Worm (Caenorhabditis elegans) whole organism, late embryonic: ENCODE measurements around the gene bus-2.

ENCODE experiments used
- C08G9.2 ChIP-seq: sonication (generic microtip); optimal IDR thresholded peaks from 2 replicates; lab custom pipeline; 2016; ENCODE audit warnings: mild to moderate bottlenecking, missing genetic modification characterization, moderate library complexity, missing compliant biosample characterization
- C38D4.7 ChIP-seq: fragments of 200-800 bp; sonication (Bioruptor generic); optimal IDR thresholded peaks from 2 replicates; lab custom pipeline; 2018; ENCODE audit warnings: mild to moderate bottlenecking, missing genetic modification characterization, moderate library complexity, missing compliant biosample characterization
- K02D7.2 ChIP-seq: sonication (generic microtip); optimal IDR thresholded peaks from 2 replicates; lab custom pipeline; 2017; ENCODE audit warnings: mild to moderate bottlenecking, missing genetic modification characterization, missing compliant biosample characterization
- ama-1 ChIP-seq: fragments of 150-350 bp; optimal IDR thresholded peaks from 2 replicates; lab custom pipeline; 2014
- ceh-18 ChIP-seq: sonication (generic microtip); optimal IDR thresholded peaks from 2 replicates; lab custom pipeline; 2016; ENCODE audit warnings: missing genetic modification characterization, missing compliant biosample characterization
- ceh-19 ChIP-seq: fragments of 200-800 bp; sonication (Bioruptor generic); optimal IDR thresholded peaks from 2 replicates; lab custom pipeline; 2018; ENCODE audit warnings: mild to moderate bottlenecking, missing genetic modification characterization, missing compliant biosample characterization
- ceh-22 ChIP-seq: sonication (generic microtip); optimal IDR thresholded peaks from 2 replicates; lab custom pipeline; 2017; ENCODE audit warnings: missing biosample characterization, missing genetic modification characterization
- ceh-24 ChIP-seq: sonication (generic microtip); optimal IDR thresholded peaks from 2 replicates; lab custom pipeline; 2016; ENCODE audit warnings: mild to moderate bottlenecking, missing genetic modification characterization, missing compliant biosample characterization
- ceh-34 ChIP-seq: sonication (generic microtip); optimal IDR thresholded peaks from 2 replicates; lab custom pipeline; 2016; ENCODE audit warnings: mild to moderate bottlenecking, missing genetic modification characterization, missing compliant biosample characterization
- ceh-45 ChIP-seq: fragments of 200-800 bp; sonication (Bioruptor generic); IDR thresholded peaks from 2 replicates; pipeline ENCODE4 v1.3.6; 2022; ENCODE audit warnings: missing genetic modification reagents, missing genetic modification characterization, missing compliant biosample characterization
- ceh-6 ChIP-seq: fragments of 200-800 bp; sonication (Bioruptor generic); optimal IDR thresholded peaks from 2 replicates; lab custom pipeline; 2018; ENCODE audit warnings: mild to moderate bottlenecking, missing genetic modification characterization, missing compliant biosample characterization
- dmd-4 ChIP-seq: sonication (generic microtip); optimal IDR thresholded peaks from 2 replicates; lab custom pipeline; 2016; ENCODE audit warnings: borderline replicate concordance, missing genetic modification characterization, missing compliant biosample characterization
- dve-1 ChIP-seq: sonication (generic microtip); optimal IDR thresholded peaks from 2 replicates; lab custom pipeline; 2017; ENCODE audit warnings: antibody characterized with exemption, mild to moderate bottlenecking, missing genetic modification characterization, missing compliant biosample characterization
- elt-2 ChIP-seq: sonication (generic microtip); optimal IDR thresholded peaks from 2 replicates; lab custom pipeline; 2016; ENCODE audit warnings: missing genetic modification reagents, missing genetic modification characterization, missing compliant biosample characterization
- elt-4 ChIP-seq: sonication (generic microtip); optimal IDR thresholded peaks from 2 replicates; lab custom pipeline; 2016; ENCODE audit warnings: missing genetic modification characterization, missing compliant biosample characterization
- ets-4 ChIP-seq: sonication (generic microtip); optimal IDR thresholded peaks from 2 replicates; lab custom pipeline; 2016; ENCODE audit warnings: missing genetic modification characterization, missing compliant biosample characterization
- fkh-10 ChIP-seq: fragments of 150-350 bp; optimal IDR thresholded peaks from 2 replicates; lab custom pipeline; 2014; ENCODE audit warnings: missing biosample characterization, missing genetic modification reagents, missing genetic modification characterization
- gmeb-2 ChIP-seq: sonication (generic microtip); optimal IDR thresholded peaks from 2 replicates; lab custom pipeline; 2016; ENCODE audit warnings: missing genetic modification characterization, inconsistent platforms, missing compliant biosample characterization
- hlh-13 ChIP-seq: fragments of 200-800 bp; sonication (Bioruptor generic); optimal IDR thresholded peaks from 2 replicates; lab custom pipeline; 2018; ENCODE audit warnings: mild to moderate bottlenecking, missing genetic modification characterization, missing compliant biosample characterization
- hlh-30 ChIP-seq: sonication (generic microtip); optimal IDR thresholded peaks from 2 replicates; lab custom pipeline; 2017; ENCODE audit warnings: antibody characterized with exemption, missing genetic modification characterization, missing compliant biosample characterization; ENCODE audit not compliant: insufficient read depth
- hlh-8 ChIP-seq: sonication (generic microtip); optimal IDR thresholded peaks from 2 replicates; lab custom pipeline; 2016; ENCODE audit warnings: missing genotype, missing genetic modification characterization, missing compliant biosample characterization
- madf-2 ChIP-seq: sonication (generic microtip); optimal IDR thresholded peaks from 2 replicates; lab custom pipeline; 2017; ENCODE audit warnings: missing genetic modification characterization, missing compliant biosample characterization
- mec-3 ChIP-seq: sonication (generic microtip); optimal IDR thresholded peaks from 2 replicates; lab custom pipeline; 2016; ENCODE audit warnings: borderline replicate concordance, missing genetic modification characterization, missing compliant biosample characterization
- nfya-1 ChIP-seq: sonication (generic microtip); optimal IDR thresholded peaks from 2 replicates; lab custom pipeline; 2017; ENCODE audit warnings: missing genetic modification characterization, mild to moderate bottlenecking, missing compliant biosample characterization, antibody characterized with exemption, moderate library complexity
- nhr-11 ChIP-seq: fragments of 150-350 bp; optimal IDR thresholded peaks from 2 replicates; lab custom pipeline; 2014; ENCODE audit warnings: missing biosample characterization, missing genetic modification characterization
- npax-4 ChIP-seq: sonication (generic microtip); optimal IDR thresholded peaks from 2 replicates; lab custom pipeline; 2016; ENCODE audit warnings: missing genetic modification characterization, missing compliant biosample characterization
- odd-2 ChIP-seq: sonication (generic microtip); optimal IDR thresholded peaks from 2 replicates; lab custom pipeline; 2017; ENCODE audit warnings: antibody characterized with exemption, mild to moderate bottlenecking, missing genetic modification characterization, missing compliant biosample characterization
- pha-4 ChIP-seq: fragments of 150-350 bp; optimal IDR thresholded peaks from 2 replicates; lab custom pipeline; 2018; ENCODE audit warnings: missing biosample characterization, missing genetic modification reagents, missing genetic modification characterization
- ref-2 ChIP-seq: sonication (generic microtip); optimal IDR thresholded peaks from 2 replicates; lab custom pipeline; 2016; ENCODE audit warnings: missing genetic modification characterization, missing compliant biosample characterization
- rnt-1 ChIP-seq: sonication (generic microtip); optimal IDR thresholded peaks from 2 replicates; lab custom pipeline; 2016; ENCODE audit warnings: missing genetic modification characterization, missing compliant biosample characterization
- sdc-2 ChIP-seq: sonication (generic microtip); optimal IDR thresholded peaks from 2 replicates; lab custom pipeline; 2016; ENCODE audit warnings: missing genotype, missing genetic modification characterization, missing compliant biosample characterization
- sox-2 ChIP-seq: fragments of 200-800 bp; sonication (Bioruptor generic); IDR thresholded peaks from 2 replicates; pipeline ENCODE4 v1.3.6; 2022; ENCODE audit warnings: missing genetic modification reagents, missing genetic modification characterization, missing compliant biosample characterization
- syd-9 ChIP-seq: sonication (generic microtip); optimal IDR thresholded peaks from 2 replicates; lab custom pipeline; 2016; ENCODE audit warnings: mild to moderate bottlenecking, missing genetic modification characterization, moderate library complexity, missing compliant biosample characterization
- tbx-2 ChIP-seq: sonication (generic microtip); optimal IDR thresholded peaks from 2 replicates; lab custom pipeline; 2016; ENCODE audit warnings: missing genetic modification characterization, missing compliant biosample characterization
- unc-3 ChIP-seq, 2 experiments: fragments of 200-800 bp in 1 of 2; sonication (Bioruptor generic) in 1 of 2; sonication (generic microtip) in 1 of 2; conservative IDR thresholded peaks in 1 of 2; optimal IDR thresholded peaks in 1 of 2; 2 replicates each; pipeline versions ENCODE4 v1.3.6 to Lab custom; 2016 to 2022; ENCODE audit warnings: missing compliant biosample characterization in 2 of 2, missing genetic modification characterization in 2 of 2, missing genetic modification reagents in 1 of 2
- unc-42 ChIP-seq: sonication (generic microtip); optimal IDR thresholded peaks from 2 replicates; lab custom pipeline; 2016; ENCODE audit warnings: missing genotype, missing genetic modification characterization, missing compliant biosample characterization
- unc-55 ChIP-seq: sonication (generic microtip); optimal IDR thresholded peaks from 2 replicates; lab custom pipeline; 2017; ENCODE audit warnings: missing biosample characterization, missing genetic modification reagents, missing genetic modification characterization

Gene bus-2

ce11 chrIV:1709695-1710315, 10.1 kb downstream of the bus-2 start, which contains the start of the genes pbs-1 and K08D12.3:
pbs-1 (minus strand) TSS chrIV:1709745.
K08D12.3 (plus strand) TSS chrIV:1710265.
- TF ChIP-seq nfya-1 (tag; lab: Kevin White, UChicago): peak; percentile 58
- peak; percentile 6 for TF ChIP-seq hlh-30 (tag; lab: Kevin White, UChicago)
- TF ChIP-seq ceh-34 (tag; lab: Kevin White, UChicago): no peak
- TF ChIP-seq ceh-6 (GFP tag; lab: Kevin White, UChicago): no peak
- no peak for TF ChIP-seq ref-2
- TF ChIP-seq hlh-13 (GFP tag; lab: Kevin White, UChicago): no peak
- TF ChIP-seq C08G9.2 (tag; lab: Kevin White, UChicago): no peak
- no peak for TF ChIP-seq pha-4 (tag; lab: Kevin White, UChicago)
- TF ChIP-seq ceh-22 (tag; lab: Kevin White, UChicago): no peak
- TF ChIP-seq unc-55 (GFP tag; lab: Kevin White, UChicago): peak; percentile 44
- no peak for TF ChIP-seq ets-4 (tag; lab: Kevin White, UChicago)
- TF ChIP-seq unc-3 (GFP tag; conservative IDR thresholded peaks at IDR 0.05; lab: Robert Waterston, UW): no peak
- TF ChIP-seq unc-3 (tag; optimal IDR thresholded peaks at IDR 0.05; lab: Kevin White, UChicago): no peak
- TF ChIP-seq C38D4.7: no peak
- TF ChIP-seq tbx-2: peak; percentile 19
- no peak for TF ChIP-seq rnt-1 (tag; lab: Kevin White, UChicago)
- TF ChIP-seq nhr-11 (tag; lab: Kevin White, UChicago): no peak
- TF ChIP-seq ceh-24: no peak
- no peak for TF ChIP-seq ama-1 (lab: Kevin White, UChicago)
- no peak for TF ChIP-seq sox-2 (GFP tag; lab: Robert Waterston, UW)
- no peak for TF ChIP-seq hlh-8
- TF ChIP-seq fkh-10 (GFP tag; lab: Kevin White, UChicago): no peak

DNA sequence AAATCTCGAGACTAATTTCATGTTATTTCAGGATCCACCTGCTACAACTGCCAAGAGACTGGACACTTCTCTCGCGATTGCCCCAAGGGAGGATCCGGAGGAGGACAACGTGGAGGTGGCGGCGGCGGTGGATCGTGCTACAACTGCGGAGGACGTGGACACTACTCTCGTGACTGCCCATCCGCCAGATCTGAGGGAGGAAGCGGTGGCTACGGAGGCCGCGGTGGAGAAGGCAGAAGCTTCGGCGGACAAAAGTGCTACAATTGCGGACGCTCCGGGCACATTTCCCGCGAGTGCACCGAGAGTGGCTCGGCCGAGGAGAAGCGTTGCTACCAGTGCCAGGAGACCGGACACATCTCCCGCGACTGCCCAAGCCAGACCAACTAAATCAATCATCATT, 10.8 kb downstream of the bus-2 start:
- TF ChIP-seq madf-2 (tag; lab: Kevin White, UChicago) (no peak), dmd-4 (tag; lab: Kevin White, UChicago) (no peak), K02D7.2 (tag; lab: Kevin White, UChicago) (no peak)

DNA sequence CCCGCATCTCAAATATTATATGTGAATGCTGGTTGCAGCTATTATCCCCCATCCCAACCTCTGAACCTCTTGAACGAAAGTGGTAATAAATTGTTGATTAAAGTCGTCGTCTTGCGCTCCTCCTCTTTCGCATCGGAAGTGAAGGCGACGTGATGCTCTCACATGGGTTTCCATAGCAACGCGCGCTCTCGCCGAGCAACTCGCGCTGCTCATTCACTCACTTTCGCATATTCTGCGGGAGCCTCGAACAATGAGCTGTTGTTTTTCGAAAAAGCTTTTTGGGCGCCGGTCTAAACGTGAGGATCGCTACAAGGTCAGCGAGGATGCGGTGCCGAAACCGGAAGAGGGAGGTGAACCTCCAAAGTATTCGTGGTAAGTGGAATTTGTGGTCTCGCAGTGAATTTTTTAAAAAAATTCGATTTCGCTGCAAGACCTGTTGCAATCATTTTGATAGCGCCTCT, 11.4 kb downstream of the bus-2 start, which contains the start of gene rpi-2:
Gene rpi-2 (plus strand): TSS at position 234 of the 461 bp plus-strand sequence.
- TF ChIP-seq ceh-45 (GFP tag; lab: Robert Waterston, UW) (no peak), ama-1 (lab: Kevin White, UChicago) (peak; percentile 86), ceh-22 (tag; lab: Kevin White, UChicago) (no peak), sdc-2 (peak; percentile 14), mec-3 (no peak)

DNA sequence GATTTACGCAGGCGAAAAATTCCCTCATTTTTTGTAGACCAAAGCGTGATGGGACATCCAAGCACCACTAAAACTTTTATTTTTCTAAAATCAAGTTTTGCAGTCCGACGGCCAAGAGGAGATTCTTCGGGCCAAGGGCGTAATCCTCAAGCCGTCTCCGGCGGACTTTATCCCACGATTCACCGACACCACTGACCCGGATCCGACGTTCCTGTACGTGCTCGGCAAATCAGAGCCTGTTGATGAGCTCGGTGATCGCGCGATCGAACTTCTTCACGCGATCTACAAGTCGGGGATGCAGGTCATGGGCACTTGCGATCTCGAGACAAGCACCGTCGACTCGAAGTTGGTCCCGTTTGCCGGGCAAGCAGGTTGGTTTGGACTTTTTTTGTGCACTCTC, 13.9 kb downstream of the bus-2 start:
- TF ChIP-seq madf-2 (tag; lab: Kevin White, UChicago) (no peak), ama-1 (lab: Kevin White, UChicago) (no peak), hlh-30 (tag; lab: Kevin White, UChicago) (no peak), unc-42 (tag; lab: Kevin White, UChicago) (no peak), gmeb-2 (tag; lab: Kevin White, UChicago) (no peak), odd-2 (tag; lab: Kevin White, UChicago) (no peak), elt-2 (tag; lab: Kevin White, UChicago) (no peak), unc-55 (GFP tag; lab: Kevin White, UChicago) (no peak), sdc-2 (no peak), syd-9 (tag; lab: Kevin White, UChicago) (no peak), fkh-10 (GFP tag; lab: Kevin White, UChicago) (no peak), elt-4 (tag; lab: Kevin White, UChicago) (no peak), ets-4 (tag; lab: Kevin White, UChicago) (no peak), dve-1 (tag; lab: Kevin White, UChicago) (no peak), C38D4.7 (no peak), ceh-18 (tag; lab: Kevin White, UChicago) (no peak), npax-4 (tag; lab: Kevin White, UChicago) (no peak), ref-2 (no peak), ceh-19 (no peak), nfya-1 (tag; lab: Kevin White, UChicago) (no peak)
- TF ChIP-seq, all 69 proteins: peak for 0
